Fruit fly (Drosophila melanogaster): ENCODE measurements around the gene CG12054.

CG12054 gene

dm6 chr3R:31210630-31211029 is 9.9 kb upstream of the CG12054 start, which contains the start of gene chp:
chp (minus strand) TSS chr3R:31210730.
- TF ChIP-seq CG32264 (GFP tag; optimal IDR thresholded peaks at IDR 0.05) (no peak), foxo (GFP tag; optimal IDR thresholded peaks at IDR 0.05) (no peak), Sp1 (GFP tag; optimal IDR thresholded peaks at IDR 0.05) (no peak), Hr78 (GFP tag; optimal IDR thresholded peaks at IDR 0.05) (no peak)

dm6 chr3R:31213227-31213626 is 7.3 kb upstream of the CG12054 start, which contains the start of the genes Zwilch and CG1542:
Zwilch (minus strand) TSS chr3R:31213376.
CG1542 (plus strand) TSS chr3R:31213458.
- TF ChIP-seq foxo (GFP tag; optimal IDR thresholded peaks at IDR 0.05) (no peak), pan (optimal IDR thresholded peaks at IDR 0.05) (no peak), Vsx2 (GFP tag; optimal IDR thresholded peaks at IDR 0.05; ENCODE audit: partially characterized antibody) (no peak), Myc (optimal IDR thresholded peaks at IDR 0.05) (peak; percentile 59), rgr (GFP tag; optimal IDR thresholded peaks at IDR 0.05) (no peak)

- TF ChIP-seq HLH106 (tag; optimal IDR thresholded peaks at IDR 0.05), result peak; percentile 36
- TF ChIP-seq foxo (GFP tag; optimal IDR thresholded peaks at IDR 0.05), result no peak
- TF ChIP-seq Hr83 (GFP tag; optimal IDR thresholded peaks at IDR 0.05; ENCODE audit: poor library complexity, severe bottlenecking), result peak; percentile 80
- TF ChIP-seq pan (optimal IDR thresholded peaks at IDR 0.05), result no peak
- peak; percentile 27 for TF ChIP-seq Myc (optimal IDR thresholded peaks at IDR 0.05)
- TF ChIP-seq Rel (GFP tag; optimal IDR thresholded peaks at IDR 0.05), result no peak
- peak; percentile 45 for TF ChIP-seq Rel (tag; optimal IDR thresholded peaks at IDR 0.05)
Measured at dm6 chr3R:31215830-31216229, 4.7 kb upstream of the CG12054 start, which contains the start of gene CG15561. CG15561 (minus strand) TSS chr3R:31215942.

- TF ChIP-seq Myc (optimal IDR thresholded peaks at IDR 0.05) (peak; percentile 51), Rel (GFP tag; optimal IDR thresholded peaks at IDR 0.05) (no peak), Rel (tag; optimal IDR thresholded peaks at IDR 0.05) (peak; percentile 28), Hr83 (GFP tag; optimal IDR thresholded peaks at IDR 0.05; ENCODE audit: poor library complexity, severe bottlenecking) (no peak), Sp1 (GFP tag; optimal IDR thresholded peaks at IDR 0.05) (peak; percentile 6), ey (GFP tag; optimal IDR thresholded peaks at IDR 0.05) (no peak)
Measured at dm6 chr3R:31218214-31218876, 2.2 kb upstream of the CG12054 start.

- TF ChIP-seq Sp1 (GFP tag; optimal IDR thresholded peaks at IDR 0.05), result peak; percentile 75
- no peak for TF ChIP-seq tai (GFP tag; optimal IDR thresholded peaks at IDR 0.05)
- no peak for TF ChIP-seq jim (GFP tag; optimal IDR thresholded peaks at IDR 0.05)
- TF ChIP-seq CG32264 (GFP tag; optimal IDR thresholded peaks at IDR 0.05), result no peak
- peak; percentile 59 for TF ChIP-seq h (GFP tag; optimal IDR thresholded peaks at IDR 0.05)
- TF ChIP-seq sv (GFP tag; optimal IDR thresholded peaks at IDR 0.05), result peak; percentile 19
- TF ChIP-seq HLH106 (tag; optimal IDR thresholded peaks at IDR 0.05), result peak; percentile 7
- TF ChIP-seq sage (GFP tag; optimal IDR thresholded peaks at IDR 0.05), result no peak
- no peak for TF ChIP-seq fru (GFP tag; optimal IDR thresholded peaks at IDR 0.05)
- peak; percentile 4 for TF ChIP-seq Myc (optimal IDR thresholded peaks at IDR 0.05)
- no peak for TF ChIP-seq Dif (GFP tag; optimal IDR thresholded peaks at IDR 0.05; ENCODE audit: partially characterized antibody)
- no peak for TF ChIP-seq CrebA (GFP tag; optimal IDR thresholded peaks at IDR 0.05; ENCODE audit: borderline replicate concordance)
- TF ChIP-seq Mio (GFP tag; optimal IDR thresholded peaks at IDR 0.05), result no peak
- no peak for TF ChIP-seq GATAd (GFP tag; optimal IDR thresholded peaks at IDR 0.05)
- no peak for TF ChIP-seq Dfd (GFP tag; optimal IDR thresholded peaks at IDR 0.05)
- TF ChIP-seq lola (GFP tag; optimal IDR thresholded peaks at IDR 0.05), result no peak
- TF ChIP-seq Vsx2 (GFP tag; optimal IDR thresholded peaks at IDR 0.05; ENCODE audit: partially characterized antibody), result no peak
- no peak for TF ChIP-seq Jra (GFP tag; optimal IDR thresholded peaks at IDR 0.05)
- TF ChIP-seq Hr78 (GFP tag; optimal IDR thresholded peaks at IDR 0.05), result peak; percentile 14
- peak; percentile 2 for TF ChIP-seq OdsH (GFP tag; optimal IDR thresholded peaks at IDR 0.05)
- TF ChIP-seq woc (GFP tag; optimal IDR thresholded peaks at IDR 0.05), result no peak
- TF ChIP-seq Rel (GFP tag; optimal IDR thresholded peaks at IDR 0.05), result no peak
- TF ChIP-seq Rel (tag; optimal IDR thresholded peaks at IDR 0.05), result peak; percentile 61
- no peak for TF ChIP-seq ey (GFP tag; optimal IDR thresholded peaks at IDR 0.05)
- TF ChIP-seq usp (GFP tag; optimal IDR thresholded peaks at IDR 0.05), result no peak
- TF ChIP-seq rgr (GFP tag; optimal IDR thresholded peaks at IDR 0.05), result peak; percentile 31
- TF ChIP-seq psq (GFP tag; optimal IDR thresholded peaks at IDR 0.05), result no peak
- no peak for TF ChIP-seq brk (GFP tag; optimal IDR thresholded peaks at IDR 0.05)
- no peak for TF ChIP-seq dsf (GFP tag; optimal IDR thresholded peaks at IDR 0.05; ENCODE audit: borderline replicate concordance)
- TF ChIP-seq dmrt93B (GFP tag; optimal IDR thresholded peaks at IDR 0.05), result no peak
- no peak for TF ChIP-seq CG9705 (GFP tag; optimal IDR thresholded peaks at IDR 0.05)
- peak; percentile 40 for TF ChIP-seq br (GFP tag; optimal IDR thresholded peaks at IDR 0.05)
- peak; percentile 16 to 47 for TF ChIP-seq dl (GFP tag; optimal IDR thresholded peaks at IDR 0.05; ENCODE audit: insufficient read depth in 1 of 2, partially characterized antibody in 2 of 2)
- TF ChIP-seq Hr83 (GFP tag; optimal IDR thresholded peaks at IDR 0.05; ENCODE audit: poor library complexity, severe bottlenecking), result peak; percentile 57
Measured at dm6 chr3R:31218997-31219992, 1.2 kb upstream of the CG12054 start, which contains the start of gene ATPsynC. ATPsynC (minus strand) TSS chr3R:31219630.

Measured in whole organism, wandering third instar larva.